Worm (Caenorhabditis elegans): ENCODE data around the gene srz-58.

- TF ChIP-seq egl-44 (GFP tag; IDR thresholded peaks at IDR 0.05), result no peak
- no peak for TF ChIP-seq Y95B8A.8 (GFP tag; IDR thresholded peaks at IDR 0.05)
- no peak for TF ChIP-seq pha-4 (tag; optimal IDR thresholded peaks at IDR 0.05)
- no peak for TF ChIP-seq nhr-90 (tag; optimal IDR thresholded peaks at IDR 0.05)
- TF ChIP-seq sea-2 (GFP tag; IDR thresholded peaks at IDR 0.05), result no peak
- no peak for TF ChIP-seq madf-3 (GFP tag; IDR thresholded peaks at IDR 0.05)
- TF ChIP-seq F49E8.2 (tag; optimal IDR thresholded peaks at IDR 0.05; ENCODE audit: insufficient read depth), result no peak
Observed at ce11 chrV:17298657-17299056, 19.3 kb upstream of the srz-58 start.

All from whole organism, young adult.